4 worm cellular contexts compared by ENCODE assay signal in genomic region chrIII:3310876-3311597, ce11.
A peak's percentile ranks its signal among the peaks of the same experiment; 100 is the strongest.
TF ChIP-seq lines count a peak whose summit lies in the region.

ral-1 (plus strand) TSS chrIII:3311310.

TF ChIP-seq in whole organism, L2 larva, 48 proteins besides CTCF, POLR2A, EP300 and RAD21:
- no peak for TF ChIP-seq mbf-1 (tag; optimal IDR thresholded peaks at IDR 0.05; lab: Kevin White, UChicago)
- no peak for TF ChIP-seq elt-3 (tag; optimal IDR thresholded peaks at IDR 0.05; lab: Kevin White, UChicago)
- peak; percentile 13 for TF ChIP-seq fos-1 (tag; optimal IDR thresholded peaks at IDR 0.05; lab: Kevin White, UChicago)

TF ChIP-seq in whole organism, L4 larva, 104 proteins besides CTCF, POLR2A, EP300 and RAD21:
- no peak for TF ChIP-seq ZK337.2 (GFP tag; IDR thresholded peaks at IDR 0.05; lab: Robert Waterston, UW)
- TF ChIP-seq F10B5.3 (tag; optimal IDR thresholded peaks at IDR 0.05; lab: Kevin White, UChicago): no peak
- peak; percentile 11 for TF ChIP-seq nhr-28 (tag; optimal IDR thresholded peaks at IDR 0.05; lab: Kevin White, UChicago)
- TF ChIP-seq lim-7 (GFP tag; IDR thresholded peaks at IDR 0.05; lab: Robert Waterston, UW): no peak
- TF ChIP-seq nhr-6 (tag; optimal IDR thresholded peaks at IDR 0.05; lab: Kevin White, UChicago): peak; percentile 53
- TF ChIP-seq mes-2 (tag; optimal IDR thresholded peaks at IDR 0.05; lab: Kevin White, UChicago; ENCODE audit: poor library complexity, severe bottlenecking): peak; percentile 12
- peak; percentile 85 for TF ChIP-seq ceh-28 (tag; optimal IDR thresholded peaks at IDR 0.05; lab: Kevin White, UChicago)
- no peak for TF ChIP-seq daf-19 (GFP tag; conservative IDR thresholded peaks at IDR 0.05; lab: Robert Waterston, UW)
- TF ChIP-seq ceh-44 (GFP tag; IDR thresholded peaks at IDR 0.05; lab: Robert Waterston, UW): no peak
- no peak for TF ChIP-seq gei-8 (GFP tag; optimal IDR thresholded peaks at IDR 0.05; lab: Kevin White, UChicago)
- no peak for TF ChIP-seq egl-27 (tag; optimal IDR thresholded peaks at IDR 0.05; lab: Kevin White, UChicago)
- peak; percentile 3 for TF ChIP-seq hlh-11 (tag; optimal IDR thresholded peaks at IDR 0.05; lab: Kevin White, UChicago)
- peak; percentile 3 for TF ChIP-seq dpl-1 (GFP tag; optimal IDR thresholded peaks at IDR 0.05; lab: Kevin White, UChicago)
- peak in 1 of 2 experiments; percentile 26 for TF ChIP-seq lsy-2 (tag; optimal IDR thresholded peaks at IDR 0.05; lab: Kevin White, UChicago)
- TF ChIP-seq dmd-8 (GFP tag; IDR thresholded peaks at IDR 0.05; lab: Robert Waterston, UW): no peak
- TF ChIP-seq dve-1 (tag; optimal IDR thresholded peaks at IDR 0.05; lab: Kevin White, UChicago; ENCODE audit: insufficient read depth): peak; percentile 46

TF ChIP-seq in whole organism, late embryonic, 69 proteins besides CTCF, POLR2A, EP300 and RAD21 (continues in another document):
- no peak for TF ChIP-seq dmd-4 (tag; optimal IDR thresholded peaks at IDR 0.05; lab: Kevin White, UChicago; ENCODE audit: borderline replicate concordance)
- TF ChIP-seq nhr-11 (tag; optimal IDR thresholded peaks at IDR 0.05; lab: Kevin White, UChicago): no peak
- no peak for TF ChIP-seq ceh-22 (tag; optimal IDR thresholded peaks at IDR 0.05; lab: Kevin White, UChicago)
- TF ChIP-seq F13H6.1 (tag; optimal IDR thresholded peaks at IDR 0.05; lab: Kevin White, UChicago): no peak
- TF ChIP-seq ets-4 (tag; optimal IDR thresholded peaks at IDR 0.05; lab: Kevin White, UChicago): no peak
- no peak for TF ChIP-seq ceh-19 (GFP tag; optimal IDR thresholded peaks at IDR 0.05; lab: Kevin White, UChicago)
- no peak for TF ChIP-seq eyg-1 (tag; optimal IDR thresholded peaks at IDR 0.05; lab: Kevin White, UChicago)
- TF ChIP-seq pag-3 (tag; optimal IDR thresholded peaks at IDR 0.05; lab: Kevin White, UChicago; ENCODE audit: borderline replicate concordance): no peak
- no peak for TF ChIP-seq pha-2 (tag; optimal IDR thresholded peaks at IDR 0.05; lab: Kevin White, UChicago)
- TF ChIP-seq sox-4 (tag; optimal IDR thresholded peaks at IDR 0.05; lab: Kevin White, UChicago): no peak
- peak; percentile 55 for TF ChIP-seq nfya-1 (tag; optimal IDR thresholded peaks at IDR 0.05; lab: Kevin White, UChicago)
- no peak for TF ChIP-seq ceh-6 (GFP tag; optimal IDR thresholded peaks at IDR 0.05; lab: Kevin White, UChicago)
- no peak for TF ChIP-seq pax-1 (tag; optimal IDR thresholded peaks at IDR 0.05; lab: Kevin White, UChicago)
- TF ChIP-seq nhr-232 (tag; optimal IDR thresholded peaks at IDR 0.05; lab: Kevin White, UChicago): no peak
- no peak for TF ChIP-seq unc-86 (tag; optimal IDR thresholded peaks at IDR 0.05; lab: Kevin White, UChicago)
- no peak for TF ChIP-seq C38D4.7 (GFP tag; optimal IDR thresholded peaks at IDR 0.05; lab: Kevin White, UChicago)
- TF ChIP-seq unc-3 (GFP tag; conservative IDR thresholded peaks at IDR 0.05; lab: Robert Waterston, UW): no peak
- TF ChIP-seq unc-3 (tag; optimal IDR thresholded peaks at IDR 0.05; lab: Kevin White, UChicago): no peak
- no peak for TF ChIP-seq ceh-30 (tag; optimal IDR thresholded peaks at IDR 0.05; lab: Kevin White, UChicago)
- TF ChIP-seq ceh-45 (GFP tag; IDR thresholded peaks at IDR 0.05; lab: Robert Waterston, UW): no peak
- TF ChIP-seq ceh-9 (tag; optimal IDR thresholded peaks at IDR 0.05; lab: Kevin White, UChicago): no peak
- TF ChIP-seq unc-42 (tag; optimal IDR thresholded peaks at IDR 0.05; lab: Kevin White, UChicago): no peak
- TF ChIP-seq hlh-6 (tag; optimal IDR thresholded peaks at IDR 0.05; lab: Kevin White, UChicago): no peak
- TF ChIP-seq unc-55 (GFP tag; optimal IDR thresholded peaks at IDR 0.05; lab: Kevin White, UChicago): peak; percentile 4
- TF ChIP-seq pros-1 (tag; optimal IDR thresholded peaks at IDR 0.05; lab: Kevin White, UChicago): no peak
- TF ChIP-seq sox-2 (GFP tag; IDR thresholded peaks at IDR 0.05; lab: Robert Waterston, UW): 0 out of 2 replicates have a peak, but pooled peaks have one; percentile 44
- TF ChIP-seq C08G9.2 (tag; optimal IDR thresholded peaks at IDR 0.05; lab: Kevin White, UChicago): no peak
- TF ChIP-seq fax-1 (tag; optimal IDR thresholded peaks at IDR 0.05; lab: Kevin White, UChicago): no peak
- no peak for TF ChIP-seq lim-6 (tag; optimal IDR thresholded peaks at IDR 0.05; lab: Kevin White, UChicago)
- TF ChIP-seq ceh-24 (tag; optimal IDR thresholded peaks at IDR 0.05; lab: Kevin White, UChicago): no peak
- TF ChIP-seq hlh-13 (GFP tag; optimal IDR thresholded peaks at IDR 0.05; lab: Kevin White, UChicago): no peak
- TF ChIP-seq che-1 (tag; optimal IDR thresholded peaks at IDR 0.05; lab: Kevin White, UChicago): no peak
- no peak for TF ChIP-seq ahr-1 (tag; optimal IDR thresholded peaks at IDR 0.05; lab: Kevin White, UChicago)
- no peak for TF ChIP-seq sdc-2 (tag; optimal IDR thresholded peaks at IDR 0.05; lab: Kevin White, UChicago)
- no peak for TF ChIP-seq madf-2 (tag; optimal IDR thresholded peaks at IDR 0.05; lab: Kevin White, UChicago)
- no peak for TF ChIP-seq mec-3 (tag; optimal IDR thresholded peaks at IDR 0.05; lab: Kevin White, UChicago; ENCODE audit: borderline replicate concordance)
- no peak for TF ChIP-seq lin-11 (tag; optimal IDR thresholded peaks at IDR 0.05; lab: Kevin White, UChicago)
- TF ChIP-seq elt-4 (tag; optimal IDR thresholded peaks at IDR 0.05; lab: Kevin White, UChicago): no peak
- no peak for TF ChIP-seq fkh-6 (tag; optimal IDR thresholded peaks at IDR 0.05; lab: Kevin White, UChicago)

TF ChIP-seq in whole organism, mixed stage, embryonic, 35 proteins besides CTCF, POLR2A, EP300 and RAD21:
- TF ChIP-seq tbx-8 (GFP tag; optimal IDR thresholded peaks at IDR 0.05; lab: Kevin White, UChicago) (no peak), ham-2 (GFP tag; optimal IDR thresholded peaks at IDR 0.05; lab: Kevin White, UChicago) (peak; percentile 60), unc-62 (GFP tag; optimal IDR thresholded peaks at IDR 0.05; lab: Kevin White, UChicago) (peak; percentile 1), nhr-28 (tag; optimal IDR thresholded peaks at IDR 0.05; lab: Kevin White, UChicago) (no peak), ztf-11 (tag; optimal IDR thresholded peaks at IDR 0.05; lab: Kevin White, UChicago) (peak; percentile 2), bed-3 (GFP tag; optimal IDR thresholded peaks at IDR 0.05; lab: Kevin White, UChicago) (no peak), lsy-2 (tag; optimal IDR thresholded peaks at IDR 0.05; lab: Kevin White, UChicago) (peak; percentile 1)
